Worm (Caenorhabditis elegans): ENCODE results near the gene lbp-7.

ce11 chrV:13840909-13841308, 38.4 kb upstream of the lbp-7 start, which contains the start of gene srx-17:
- TF ChIP-seq lin-35 (GFP tag; optimal IDR thresholded peaks at IDR 0.05) (no peak), mdl-1 (tag; optimal IDR thresholded peaks at IDR 0.05) (no peak), nhr-71 (tag; optimal IDR thresholded peaks at IDR 0.05) (no peak), vab-15 (tag; optimal IDR thresholded peaks at IDR 0.05) (no peak), unc-86 (tag; optimal IDR thresholded peaks at IDR 0.05) (no peak), ztf-4 (tag; optimal IDR thresholded peaks at IDR 0.05) (no peak)

Data from whole organism, L1 larva.